Fruit fly (Drosophila melanogaster) whole organism, prepupa: ENCODE data around the gene CG42269.

Experiments
- CG10631 ChIP-seq: fragments of 200-800 bp; sonication (Bioruptor generic); optimal IDR thresholded peaks from 2 replicates; lab custom pipeline; 2016; ENCODE audit warnings: missing biosample characterization, missing genetic modification characterization
- CG10669 ChIP-seq: fragments of 200-800 bp; sonication (Bioruptor generic); optimal IDR thresholded peaks from 3 replicates; lab custom pipeline; 2018; ENCODE audit warnings: missing biosample characterization, mild to moderate bottlenecking, missing genetic modification characterization, moderate library complexity
- CG11294 ChIP-seq: fragments of 200-800 bp; sonication (Bioruptor generic); IDR thresholded peaks from 2 replicates; pipeline ENCODE4 v1.3.6; 2022; ENCODE audit warnings: missing biosample characterization, missing genetic modification characterization
- CG11762 ChIP-seq: fragments of 200-800 bp; sonication (Bioruptor generic); optimal IDR thresholded peaks from 3 replicates; lab custom pipeline; 2016; ENCODE audit warnings: missing biosample characterization, missing genetic modification characterization; ENCODE audit not compliant: insufficient read depth
- CG11902 ChIP-seq: fragments of 200-800 bp; sonication (Bioruptor generic); optimal IDR thresholded peaks from 3 replicates; lab custom pipeline; 2016; ENCODE audit warnings: missing biosample characterization, missing genetic modification characterization
- CG15336 ChIP-seq: fragments of 200-800 bp; sonication (Bioruptor generic); IDR thresholded peaks from 2 replicates; pipeline ENCODE4 v1.3.6; 2022; ENCODE audit warnings: missing biosample characterization, missing genetic modification characterization
- CG1621 ChIP-seq: fragments of 200-800 bp; sonication (Bioruptor generic); optimal IDR thresholded peaks from 3 replicates; lab custom pipeline; 2018; ENCODE audit warnings: missing biosample characterization, mild to moderate bottlenecking, missing genetic modification characterization
- CG16779 ChIP-seq: fragments of 200-800 bp; sonication (Bioruptor generic); optimal IDR thresholded peaks from 3 replicates; lab custom pipeline; 2017; ENCODE audit warnings: missing biosample characterization, mild to moderate bottlenecking, missing genetic modification characterization
- CG3032 ChIP-seq: fragments of 200-800 bp; optimal IDR thresholded peaks from 2 replicates; lab custom pipeline; 2019; ENCODE audit warnings: missing biosample characterization, mild to moderate bottlenecking, missing genetic modification characterization, moderate library complexity
- CG32006 ChIP-seq: fragments of 200-800 bp; sonication (Bioruptor generic); optimal IDR thresholded peaks from 3 replicates; lab custom pipeline; 2017; ENCODE audit warnings: missing biosample characterization, mild to moderate bottlenecking, missing genetic modification characterization
- CG34406 ChIP-seq: fragments of 200-800 bp; sonication (Bioruptor generic); optimal IDR thresholded peaks from 3 replicates; lab custom pipeline; 2016; ENCODE audit warnings: missing biosample characterization, missing genetic modification characterization
- CG4318 ChIP-seq: fragments of 200-800 bp; sonication (Bioruptor generic); optimal IDR thresholded peaks from 3 replicates; lab custom pipeline; 2017; ENCODE audit warnings: missing biosample characterization, mild to moderate bottlenecking, missing genetic modification characterization
- CG6276 ChIP-seq: fragments of 200-800 bp; sonication (Bioruptor generic); optimal IDR thresholded peaks from 2 replicates; lab custom pipeline; 2017; ENCODE audit warnings: missing biosample characterization, mild to moderate bottlenecking, missing genetic modification characterization
- CG6792 ChIP-seq: fragments of 200-800 bp; sonication (Bioruptor generic); optimal IDR thresholded peaks from 3 replicates; lab custom pipeline; 2016; ENCODE audit warnings: missing biosample characterization, missing genetic modification characterization
- CG6808 ChIP-seq: fragments of 200-800 bp; sonication (Bioruptor generic); optimal IDR thresholded peaks from 3 replicates; lab custom pipeline; 2017; ENCODE audit warnings: missing biosample characterization, missing genetic modification characterization, mild to moderate bottlenecking, moderate library complexity, missing genetic modification reagents
- CG6854 ChIP-seq: fragments of 200-800 bp; sonication (Bioruptor generic); optimal IDR thresholded peaks from 2 replicates; lab custom pipeline; 2017; ENCODE audit warnings: missing biosample characterization, mild to moderate bottlenecking, missing genetic modification characterization
- CG8632 ChIP-seq: fragments of 200-800 bp; sonication (Bioruptor generic); optimal IDR thresholded peaks from 3 replicates; lab custom pipeline; 2016; ENCODE audit warnings: missing biosample characterization, missing genetic modification characterization
- CG9139 ChIP-seq: fragments of 200-800 bp; sonication (Bioruptor generic); optimal IDR thresholded peaks from 3 replicates; lab custom pipeline; 2017; ENCODE audit warnings: missing biosample characterization, mild to moderate bottlenecking, missing genetic modification characterization
- Eip75B ChIP-seq: fragments of 200-800 bp; sonication (Bioruptor generic); optimal IDR thresholded peaks from 3 replicates; lab custom pipeline; 2016; ENCODE audit warnings: missing biosample characterization, missing genetic modification characterization
- Eip78C ChIP-seq: fragments of 200-800 bp; sonication (Bioruptor generic); peaks from one replicate; lab custom pipeline; 2016; ENCODE audit warnings: missing biosample characterization, missing genetic modification characterization
- Ets21C ChIP-seq: fragments of 200-800 bp; sonication (Bioruptor generic); optimal IDR thresholded peaks from 3 replicates; lab custom pipeline; 2016; ENCODE audit warnings: missing biosample characterization, missing genetic modification characterization
- Ets96B ChIP-seq: fragments of 200-800 bp; optimal IDR thresholded peaks from 2 replicates; lab custom pipeline; 2019; ENCODE audit warnings: missing biosample characterization, mild to moderate bottlenecking, missing genetic modification characterization, moderate library complexity
- Gug ChIP-seq: fragments of 200-800 bp; sonication (Bioruptor generic); IDR thresholded peaks from 2 replicates; pipeline ENCODE4 v1.3.6; 2022; ENCODE audit warnings: missing biosample characterization, missing genetic modification characterization
- Hr38 ChIP-seq: sonication (Bioruptor generic); optimal IDR thresholded peaks from 2 replicates; lab custom pipeline; 2016; ENCODE audit warnings: missing biosample characterization, missing genetic modification characterization
- Hr39 ChIP-seq: fragments of 200-800 bp; sonication (Bioruptor generic); optimal IDR thresholded peaks from 2 replicates; lab custom pipeline; 2016; ENCODE audit warnings: missing biosample characterization, missing genetic modification characterization
- Met ChIP-seq: fragments of 200-800 bp; sonication (Bioruptor generic); optimal IDR thresholded peaks from 3 replicates; lab custom pipeline; 2016; ENCODE audit warnings: missing biosample characterization, missing genetic modification characterization
- OdsH ChIP-seq: fragments of 200-800 bp; sonication (Bioruptor generic); optimal IDR thresholded peaks from 3 replicates; lab custom pipeline; 2016; ENCODE audit warnings: missing biosample characterization, missing genetic modification characterization
- Smox ChIP-seq: fragments of 200-800 bp; sonication (Bioruptor generic); optimal IDR thresholded peaks from 3 replicates; lab custom pipeline; 2016; ENCODE audit warnings: missing biosample characterization, missing genetic modification characterization
- Sox14 ChIP-seq: fragments of 200-800 bp; sonication (Bioruptor generic); optimal IDR thresholded peaks from 3 replicates; lab custom pipeline; 2016; ENCODE audit warnings: missing biosample characterization, missing genetic modification characterization
- Sox15 ChIP-seq: fragments of 200-800 bp; sonication (Bioruptor generic); optimal IDR thresholded peaks from 3 replicates; lab custom pipeline; 2016; ENCODE audit warnings: missing biosample characterization, missing genetic modification characterization
- achi ChIP-seq: fragments of 200-800 bp; sonication (Bioruptor generic); optimal IDR thresholded peaks from 3 replicates; lab custom pipeline; 2016; ENCODE audit warnings: missing biosample characterization, missing genetic modification characterization
- cyc ChIP-seq: fragments of 200-800 bp; sonication (Bioruptor generic); optimal IDR thresholded peaks from 3 replicates; lab custom pipeline; 2016; ENCODE audit warnings: missing biosample characterization, missing genetic modification characterization
- dac ChIP-seq: fragments of 200-800 bp; sonication (Bioruptor generic); optimal IDR thresholded peaks from 2 replicates; lab custom pipeline; 2017; ENCODE audit warnings: missing biosample characterization, mild to moderate bottlenecking, missing genetic modification characterization
- dsx ChIP-seq: fragments of 200-800 bp; optimal IDR thresholded peaks from 3 replicates; lab custom pipeline; 2019; ENCODE audit warnings: missing biosample characterization, mild to moderate bottlenecking, missing genetic modification characterization, moderate library complexity; ENCODE audit not compliant: poor library complexity, severe bottlenecking
- eg ChIP-seq: fragments of 200-800 bp; sonication (Bioruptor generic); IDR thresholded peaks from 3 replicates; pipeline ENCODE4 v1.3.6; 2022; ENCODE audit warnings: missing biosample characterization, missing genetic modification characterization
- esn ChIP-seq: fragments of 200-800 bp; sonication (Bioruptor generic); optimal IDR thresholded peaks from 2 replicates; lab custom pipeline; 2016; ENCODE audit warnings: missing biosample characterization, mild to moderate bottlenecking, missing genetic modification characterization, moderate library complexity
- fd59A ChIP-seq: fragments of 200-800 bp; sonication (Bioruptor generic); optimal IDR thresholded peaks from 2 replicates; lab custom pipeline; 2017; ENCODE audit warnings: missing biosample characterization, mild to moderate bottlenecking, missing genetic modification characterization, missing genetic modification reagents
- fkh ChIP-seq: fragments of 200-800 bp; sonication (Bioruptor generic); optimal IDR thresholded peaks from 3 replicates; lab custom pipeline; 2017; ENCODE audit warnings: missing biosample characterization, mild to moderate bottlenecking, missing genetic modification characterization, moderate library complexity
- pdm3 ChIP-seq: fragments of 200-800 bp; sonication (Bioruptor generic); optimal IDR thresholded peaks from 3 replicates; lab custom pipeline; 2016; ENCODE audit warnings: missing biosample characterization, missing genetic modification characterization
- svp ChIP-seq: fragments of 200-800 bp; sonication (Bioruptor generic); peaks from one replicate; lab custom pipeline; 2016; ENCODE audit warnings: missing biosample characterization, missing genetic modification characterization
- topi ChIP-seq: fragments of 200-800 bp; sonication (Bioruptor generic); optimal IDR thresholded peaks from 3 replicates; lab custom pipeline; 2016; ENCODE audit warnings: missing biosample characterization, missing genetic modification characterization
- vri ChIP-seq: fragments of 200-800 bp; sonication (Bioruptor generic); optimal IDR thresholded peaks from 3 replicates; lab custom pipeline; 2016; ENCODE audit warnings: missing biosample characterization, mild to moderate bottlenecking, missing genetic modification characterization

The CG42269 gene

dm6 chr3L:6074975-6075692, 9.0 kb downstream of the CG42269 start, which contains the start of the genes CG13295 and CG6610 (continued):
- no peak for TF ChIP-seq Hr38
- peak; percentile 48 for TF ChIP-seq Smox (GFP tag; lab: Kevin White, UChicago)
- TF ChIP-seq CG9139 (GFP tag; lab: Kevin White, UChicago) = peak; percentile 15
- peak; percentile 47 for TF ChIP-seq Met (GFP tag; lab: Kevin White, UChicago)
- TF ChIP-seq topi (GFP tag; lab: Kevin White, UChicago) = peak; percentile 42
- no peak for TF ChIP-seq CG11762
- peak; percentile 44 for TF ChIP-seq achi (GFP tag; lab: Kevin White, UChicago)
- TF ChIP-seq CG10631 (GFP tag; lab: Kevin White, UChicago) = peak; percentile 57
- TF ChIP-seq eg (GFP tag; lab: Robert Waterston, UW) = peak; percentile 45; the same call in 2 of the 3 replicates
- peak; percentile 47 for TF ChIP-seq Eip75B (GFP tag; lab: Kevin White, UChicago)
- TF ChIP-seq fkh = peak; percentile 84
- peak; percentile 45 for TF ChIP-seq Ets96B (tag; lab: Kevin White, UChicago)
- TF ChIP-seq CG6276 (GFP tag; lab: Kevin White, UChicago) = no peak
- no peak for TF ChIP-seq CG16779 (tag; lab: Kevin White, UChicago)
- TF ChIP-seq CG6792 (GFP tag; lab: Kevin White, UChicago) = peak; percentile 6
- peak; percentile 60 for TF ChIP-seq esn
- TF ChIP-seq CG11294 (GFP tag; lab: Robert Waterston, UW) = no peak
- TF ChIP-seq Eip78C (GFP tag; lab: Kevin White, UChicago) = peak; percentile 88
- TF ChIP-seq CG15336 = peak; percentile 35; the same call in 1 of the 2 replicates
- TF ChIP-seq CG11902 = no peak

- TF ChIP-seq Sox15 (GFP tag; lab: Kevin White, UChicago) (no peak), topi (GFP tag; lab: Kevin White, UChicago) (no peak), Met (GFP tag; lab: Kevin White, UChicago) (no peak), svp (GFP tag; lab: Kevin White, UChicago) (peak; percentile 10), Hr38 (no peak), Eip78C (GFP tag; lab: Kevin White, UChicago) (peak; percentile 19)
Measured at dm6 chr3L:6076429-6076828, 10.3 kb downstream of the CG42269 start, which contains the start of gene ssp6. ssp6 (plus strand) TSS chr3L:6076722.

dm6 chr3L:6082561-6082960, 16.5 kb downstream of the CG42269 start, which contains the start of gene CG13293:
CG13293 (plus strand) TSS chr3L:6082883.
- TF ChIP-seq pdm3 (GFP tag; lab: Kevin White, UChicago) (no peak), achi (GFP tag; lab: Kevin White, UChicago) (peak; percentile 88), CG3032 (no peak), CG4318 (GFP tag; lab: Kevin White, UChicago) (no peak), Hr38 (no peak), CG34406 (GFP tag; lab: Kevin White, UChicago) (no peak), cyc (GFP tag; lab: Kevin White, UChicago) (no peak)

- TF ChIP-seq CG10669 (GFP tag; lab: Kevin White, UChicago) (peak; percentile 19), Eip78C (GFP tag; lab: Kevin White, UChicago) (peak; percentile 82), CG6808 (GFP tag; lab: Kevin White, UChicago) (no peak), CG1621 (no peak), CG32006 (peak; percentile 72), CG16779 (tag; lab: Kevin White, UChicago) (no peak), CG6854 (GFP tag; lab: Kevin White, UChicago) (no peak), dac (GFP tag; lab: Kevin White, UChicago) (no peak), Sox15 (GFP tag; lab: Kevin White, UChicago) (no peak), CG11762 (no peak), CG8632 (GFP tag; lab: Kevin White, UChicago) (no peak), svp (GFP tag; lab: Kevin White, UChicago) (peak; percentile 38), CG6792 (GFP tag; lab: Kevin White, UChicago) (no peak), Ets21C (GFP tag; lab: Kevin White, UChicago) (no peak), vri (no peak), CG9139 (GFP tag; lab: Kevin White, UChicago) (no peak), Met (GFP tag; lab: Kevin White, UChicago) (no peak), cyc (GFP tag; lab: Kevin White, UChicago) (no peak), fd59A (no peak), CG10631 (GFP tag; lab: Kevin White, UChicago) (peak; percentile 63), Smox (GFP tag; lab: Kevin White, UChicago) (no peak), OdsH (peak; percentile 64), Hr39 (no peak), Gug (peak; percentile 45), CG11902 (no peak), dsx (no peak), fkh (no peak), Sox14 (GFP tag; lab: Kevin White, UChicago) (peak; percentile 7), achi (GFP tag; lab: Kevin White, UChicago) (peak; percentile 45)
Measured at dm6 chr3L:6084446-6084845, 18.4 kb downstream of the CG42269 start.
